Fruit fly (Drosophila melanogaster): Measurements from ENCODE around the gene Fhos.

Gene Fhos

dm6 chr3L:8721145-8721544 lies 32.3 kb upstream of the Fhos start, which contains the start of the genes CG32022 and CG6511 (continued):
- no peak for TF ChIP-seq hth (optimal IDR thresholded peaks at IDR 0.05)
- TF ChIP-seq odd (GFP tag; optimal IDR thresholded peaks at IDR 0.05), result no peak
- TF ChIP-seq dan (GFP tag; IDR thresholded peaks at IDR 0.05), result peak; percentile 89
- no peak for TF ChIP-seq CG7745 (tag; optimal IDR thresholded peaks at IDR 0.05)
- TF ChIP-seq Fer3 (tag; optimal IDR thresholded peaks at IDR 0.05), result peak; percentile 96
- TF ChIP-seq Lim3 (GFP tag; IDR thresholded peaks at IDR 0.05), result peak; percentile 86
- TF ChIP-seq fd64A (GFP tag; optimal IDR thresholded peaks at IDR 0.05), result peak; percentile 63
- peak; percentile 90 for TF ChIP-seq dimm (GFP tag; IDR thresholded peaks at IDR 0.05)
- TF ChIP-seq cas (GFP tag; IDR thresholded peaks at IDR 0.05), result peak; percentile 93
- TF ChIP-seq amos (GFP tag; IDR thresholded peaks at IDR 0.05; ENCODE audit: partially characterized antibody), result peak; percentile 31; the same call in 1 of the 2 replicates
- TF ChIP-seq ap (GFP tag; IDR thresholded peaks at IDR 0.05), result peak; percentile 89
- peak; percentile 91 for TF ChIP-seq Poxn (GFP tag; IDR thresholded peaks at IDR 0.05)
- peak; percentile 97 for TF ChIP-seq Meics (GFP tag; optimal IDR thresholded peaks at IDR 0.05)
- TF ChIP-seq CG4707 (GFP tag; optimal IDR thresholded peaks at IDR 0.05), result peak; percentile 60
- TF ChIP-seq CG10959 (GFP tag; IDR thresholded peaks at IDR 0.05), result peak; percentile 86
- TF ChIP-seq CG18262 (tag; optimal IDR thresholded peaks at IDR 0.05), result peak; percentile 96
- peak; percentile 98 for TF ChIP-seq chif (GFP tag; optimal IDR thresholded peaks at IDR 0.05)
- peak; percentile 81 for TF ChIP-seq chm (GFP tag; IDR thresholded peaks at IDR 0.05)
- TF ChIP-seq CG3407 (GFP tag; optimal IDR thresholded peaks at IDR 0.05), result peak; percentile 92
- peak; percentile 95 for TF ChIP-seq CG2116 (GFP tag; optimal IDR thresholded peaks at IDR 0.05)
- TF ChIP-seq NC2β (GFP tag; optimal IDR thresholded peaks at IDR 0.05), result peak; percentile 95
- peak; percentile 93 for TF ChIP-seq peb (GFP tag; IDR thresholded peaks at IDR 0.05)
- peak; percentile 90 for TF ChIP-seq Neu2 (GFP tag; optimal IDR thresholded peaks at IDR 0.05; ENCODE audit: borderline replicate concordance)
- TF ChIP-seq CG10565 (GFP tag; optimal IDR thresholded peaks at IDR 0.05), result peak; percentile 87
- peak; percentile 93 for TF ChIP-seq ERR (GFP tag; optimal IDR thresholded peaks at IDR 0.05)
- TF ChIP-seq Hmx (GFP tag; optimal IDR thresholded peaks at IDR 0.05), result peak; percentile 96
- TF ChIP-seq gem (tag; optimal IDR thresholded peaks at IDR 0.05), result peak; percentile 98
- TF ChIP-seq CG7963 (GFP tag; IDR thresholded peaks at IDR 0.05; ENCODE audit: partially characterized antibody), result no peak
- peak; percentile 96 for TF ChIP-seq CG33557 (GFP tag; optimal IDR thresholded peaks at IDR 0.05)
- peak; percentile 93 for TF ChIP-seq ab (GFP tag; optimal IDR thresholded peaks at IDR 0.05)
- TF ChIP-seq her (GFP tag; optimal IDR thresholded peaks at IDR 0.05), result peak; percentile 93
- peak; percentile 98 for TF ChIP-seq CG9817 (tag; optimal IDR thresholded peaks at IDR 0.05)
- peak; percentile 96 for TF ChIP-seq twi (tag; optimal IDR thresholded peaks at IDR 0.05)
- peak; percentile 92 for TF ChIP-seq CG17385 (GFP tag; optimal IDR thresholded peaks at IDR 0.05)
- peak; percentile 92 for TF ChIP-seq CG12219 (GFP tag; optimal IDR thresholded peaks at IDR 0.05)
- peak; percentile 97 for TF ChIP-seq Fer1 (GFP tag; optimal IDR thresholded peaks at IDR 0.05)
- no peak for TF ChIP-seq hb (GFP tag; IDR thresholded peaks at IDR 0.05; ENCODE audit: partially characterized antibody)
- TF ChIP-seq gcm (GFP tag; optimal IDR thresholded peaks at IDR 0.05), result peak; percentile 95
- peak; percentile 92 for TF ChIP-seq CG2199 (GFP tag; IDR thresholded peaks at IDR 0.05)
- TF ChIP-seq CG17359 (tag; optimal IDR thresholded peaks at IDR 0.05), result peak; percentile 95
- peak; percentile 94 for TF ChIP-seq luna (GFP tag; optimal IDR thresholded peaks at IDR 0.05)
- TF ChIP-seq bsh (GFP tag; optimal IDR thresholded peaks at IDR 0.05), result peak in 1 of 2 experiments; percentile 95
- no peak for TF ChIP-seq nerfin-2 (GFP tag; IDR thresholded peaks at IDR 0.05; ENCODE audit: partially characterized antibody)
- no peak; the same call in 1 of the 2 replicates for TF ChIP-seq Scr (GFP tag; IDR thresholded peaks at IDR 0.05; ENCODE audit: partially characterized antibody)
- peak; percentile 99 for TF ChIP-seq row (GFP tag; IDR thresholded peaks at IDR 0.05)
- peak; percentile 97; the same call in 2 of the 3 replicates for TF ChIP-seq CG11093 (GFP tag; IDR thresholded peaks at IDR 0.05)
- TF ChIP-seq Rfx (GFP tag; IDR thresholded peaks at IDR 0.05), result peak; percentile 97
- TF ChIP-seq Dref (GFP tag; IDR thresholded peaks at IDR 0.05), result peak; percentile 41
- peak; percentile 95 for TF ChIP-seq CG7556 (GFP tag; optimal IDR thresholded peaks at IDR 0.05)
- peak; percentile 90 for TF ChIP-seq oc (tag; optimal IDR thresholded peaks at IDR 0.05)

All from whole organism, embryonic.